Worm (Caenorhabditis elegans) whole organism, L1 larva: ENCODE measurements around the gene sfxn-1.2.

Experiments
- ceh-82 ChIP-seq, 3 experiments: fragments of 150-350 bp in 1 of 3; sonication (generic microtip) in 2 of 3; optimal IDR thresholded peaks; 2 replicates each; lab custom pipeline; 2014 to 2017; ENCODE audit warnings: missing biosample characterization in 3 of 3, missing genetic modification characterization in 3 of 3
- egl-27 ChIP-seq, 2 experiments: fragments of 150-350 bp in 1 of 2; sonication (generic microtip); optimal IDR thresholded peaks; 3 replicates each; lab custom pipeline; 2017 to 2018; ENCODE audit warnings: missing biosample characterization in 2 of 2, missing genetic modification characterization in 2 of 2, missing genetic modification reagents in 2 of 2
- jun-1 ChIP-seq: fragments of 150-350 bp; optimal IDR thresholded peaks from 2 replicates; lab custom pipeline; 2014; ENCODE audit warnings: missing biosample characterization, missing genetic modification reagents, missing genetic modification characterization

DNA sequence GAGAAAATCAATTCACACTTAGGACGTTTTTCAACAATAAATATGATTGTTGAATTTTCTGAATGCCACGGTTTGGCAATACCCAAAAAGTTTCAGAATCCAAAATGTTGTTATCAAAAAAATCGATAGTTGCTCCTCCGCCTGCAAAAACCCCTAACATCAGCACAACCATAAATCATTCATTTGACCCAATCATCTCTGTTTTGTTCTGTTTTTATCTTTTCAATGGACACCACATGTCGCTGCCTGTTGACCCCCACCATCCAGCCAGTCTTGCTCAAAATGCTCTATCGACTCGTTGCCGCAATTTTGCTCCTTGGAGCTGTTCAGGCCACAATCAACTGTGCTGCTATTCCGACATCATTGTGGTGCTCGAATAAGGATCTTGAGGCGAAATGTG, 2.2 kb downstream of the sfxn-1.2 start, which contains the start of gene F37H8.5:
- TF ChIP-seq egl-27 (tag; optimal IDR thresholded peaks at IDR 0.05; lab: Kevin White, UChicago) (no peak), ceh-82 (tag; optimal IDR thresholded peaks at IDR 0.05; lab: Kevin White, UChicago) (no peak), jun-1 (no peak)
